Worm (Caenorhabditis elegans): Measurements from ENCODE around the gene Y70C5A.3.

- TF ChIP-seq klf-2 (GFP tag; conservative IDR thresholded peaks at IDR 0.05): no peak
- no peak for TF ChIP-seq ztf-23 (GFP tag; IDR thresholded peaks at IDR 0.05)
- no peak for TF ChIP-seq med-1 (GFP tag; optimal IDR thresholded peaks at IDR 0.05; ENCODE audit: insufficient read depth)
- no peak for TF ChIP-seq flt-1 (GFP tag; IDR thresholded peaks at IDR 0.05)
- no peak for TF ChIP-seq cog-1 (tag; optimal IDR thresholded peaks at IDR 0.05)
Observed at ce11 chrV:16581061-16581460, 39.7 kb downstream of the Y70C5A.3 start.

All from whole organism, midembryonic.